Fruit fly (Drosophila melanogaster): ENCODE results near the gene GlcAT-I.

Gene GlcAT-I

dm6 chrX:4131049-4131629 lies at the start of gene GlcAT-I:
Gene GlcAT-I, plus strand, starts transcription at chrX:4131211.
- no peak for TF ChIP-seq cic (GFP tag; optimal IDR thresholded peaks at IDR 0.05)
- no peak for TF ChIP-seq CG14711 (tag; optimal IDR thresholded peaks at IDR 0.05)
- no peak for TF ChIP-seq CG11617 (GFP tag; optimal IDR thresholded peaks at IDR 0.05)
- no peak for TF ChIP-seq CG5204 (GFP tag; optimal IDR thresholded peaks at IDR 0.05)
- TF ChIP-seq kay (GFP tag; ENCODE audit: borderline replicate concordance), result no peak
- TF ChIP-seq tj (GFP tag; optimal IDR thresholded peaks at IDR 0.05), result no peak
- no peak for TF ChIP-seq CG7045 (GFP tag; optimal IDR thresholded peaks at IDR 0.05)
- no peak for TF ChIP-seq CG7101 (tag; optimal IDR thresholded peaks at IDR 0.05)
- no peak for TF ChIP-seq toe (GFP tag; optimal IDR thresholded peaks at IDR 0.05)
- no peak for TF ChIP-seq CG1620 (GFP tag; optimal IDR thresholded peaks at IDR 0.05)
- TF ChIP-seq cnc (optimal IDR thresholded peaks at IDR 0.05), result no peak

- TF ChIP-seq toe (GFP tag; optimal IDR thresholded peaks at IDR 0.05) (no peak), bab1 (GFP tag; optimal IDR thresholded peaks at IDR 0.05) (no peak), tj (GFP tag; optimal IDR thresholded peaks at IDR 0.05) (no peak), CG33017 (tag; optimal IDR thresholded peaks at IDR 0.05) (no peak), Crg-1 (GFP tag; optimal IDR thresholded peaks at IDR 0.05) (no peak), CG11617 (GFP tag; optimal IDR thresholded peaks at IDR 0.05) (no peak), Hr96 (GFP tag; optimal IDR thresholded peaks at IDR 0.05) (no peak), pad (GFP tag; optimal IDR thresholded peaks at IDR 0.05) (no peak), cnc (optimal IDR thresholded peaks at IDR 0.05) (no peak)
These were observed 41.9 kb upstream of the GlcAT-I start for dm6 chrX:4089012-4089649.

- TF ChIP-seq bab1 (GFP tag; optimal IDR thresholded peaks at IDR 0.05) (peak; percentile 28), pad (GFP tag; optimal IDR thresholded peaks at IDR 0.05) (no peak), Mnt (GFP tag; optimal IDR thresholded peaks at IDR 0.05) (peak; percentile 34), toe (GFP tag; optimal IDR thresholded peaks at IDR 0.05) (no peak)
These were observed 30.1 kb upstream of the GlcAT-I start, which contains the start of the genes Cmtr1 and CG15375 for dm6 chrX:4100824-4101368. Gene Cmtr1, minus strand, starts transcription at chrX:4101031. Gene CG15375, plus strand, starts transcription at chrX:4101318.

dm6 chrX:4104132-4104531 lies 26.9 kb upstream of the GlcAT-I start, which contains the start of the genes Xpac and brn:
Gene Xpac, minus strand, starts transcription at chrX:4104197.
Gene brn, plus strand, starts transcription at chrX:4104342.
- no peak for TF ChIP-seq CG5204 (GFP tag; optimal IDR thresholded peaks at IDR 0.05)
- peak; percentile 44 for TF ChIP-seq bab1 (GFP tag; optimal IDR thresholded peaks at IDR 0.05)
- no peak for TF ChIP-seq Crg-1 (GFP tag; optimal IDR thresholded peaks at IDR 0.05)

- TF ChIP-seq CG33017 (tag; optimal IDR thresholded peaks at IDR 0.05) (no peak), ovo (GFP tag; optimal IDR thresholded peaks at IDR 0.05) (peak; percentile 27), CG7045 (GFP tag; optimal IDR thresholded peaks at IDR 0.05) (no peak), cic (GFP tag; optimal IDR thresholded peaks at IDR 0.05) (peak; percentile 7), CG11617 (GFP tag; optimal IDR thresholded peaks at IDR 0.05) (no peak), CG1620 (GFP tag; optimal IDR thresholded peaks at IDR 0.05) (peak; percentile 56), CG12768 (GFP tag; optimal IDR thresholded peaks at IDR 0.05) (no peak), CG14711 (tag; optimal IDR thresholded peaks at IDR 0.05) (peak; percentile 42), tj (GFP tag; optimal IDR thresholded peaks at IDR 0.05) (no peak), bab1 (GFP tag; optimal IDR thresholded peaks at IDR 0.05) (peak; percentile 90), Crg-1 (GFP tag; optimal IDR thresholded peaks at IDR 0.05) (peak; percentile 67), toe (GFP tag; optimal IDR thresholded peaks at IDR 0.05) (no peak), Hr96 (GFP tag; optimal IDR thresholded peaks at IDR 0.05) (peak; percentile 53), CG5204 (GFP tag; optimal IDR thresholded peaks at IDR 0.05) (no peak), pad (GFP tag; optimal IDR thresholded peaks at IDR 0.05) (no peak), Mnt (GFP tag; optimal IDR thresholded peaks at IDR 0.05) (peak; percentile 67), kay (GFP tag; ENCODE audit: borderline replicate concordance) (no peak), cnc (optimal IDR thresholded peaks at IDR 0.05) (no peak), CG7101 (tag; optimal IDR thresholded peaks at IDR 0.05) (peak; percentile 60)
These were observed 25.2 kb upstream of the GlcAT-I start, which contains the start of gene cib for dm6 chrX:4105830-4106233. Gene cib, plus strand, starts transcription at chrX:4106113.

dm6 chrX:4106240-4106639 lies 24.8 kb upstream of the GlcAT-I start:
- TF ChIP-seq tj (GFP tag; optimal IDR thresholded peaks at IDR 0.05), result peak; percentile 60
- TF ChIP-seq toe (GFP tag; optimal IDR thresholded peaks at IDR 0.05), result no peak

dm6 chrX:4106756-4107155 lies 24.3 kb upstream of the GlcAT-I start:
- TF ChIP-seq CG5204 (GFP tag; optimal IDR thresholded peaks at IDR 0.05) (no peak), kay (GFP tag; ENCODE audit: borderline replicate concordance) (no peak), CG1620 (GFP tag; optimal IDR thresholded peaks at IDR 0.05) (no peak), cnc (optimal IDR thresholded peaks at IDR 0.05) (no peak), toe (GFP tag; optimal IDR thresholded peaks at IDR 0.05) (no peak), cic (GFP tag; optimal IDR thresholded peaks at IDR 0.05) (no peak), pad (GFP tag; optimal IDR thresholded peaks at IDR 0.05) (no peak), CG7101 (tag; optimal IDR thresholded peaks at IDR 0.05) (peak; percentile 55), CG12768 (GFP tag; optimal IDR thresholded peaks at IDR 0.05) (peak; percentile 36), ovo (GFP tag; optimal IDR thresholded peaks at IDR 0.05) (no peak), Mnt (GFP tag; optimal IDR thresholded peaks at IDR 0.05) (no peak), Crg-1 (GFP tag; optimal IDR thresholded peaks at IDR 0.05) (no peak), tj (GFP tag; optimal IDR thresholded peaks at IDR 0.05) (no peak), CG7045 (GFP tag; optimal IDR thresholded peaks at IDR 0.05) (peak; percentile 44), CG11617 (GFP tag; optimal IDR thresholded peaks at IDR 0.05) (no peak), CG14711 (tag; optimal IDR thresholded peaks at IDR 0.05) (peak; percentile 32), bab1 (GFP tag; optimal IDR thresholded peaks at IDR 0.05) (no peak), Clk (GFP tag; optimal IDR thresholded peaks at IDR 0.05) (no peak), CG33017 (tag; optimal IDR thresholded peaks at IDR 0.05) (peak; percentile 47), Hr96 (GFP tag; optimal IDR thresholded peaks at IDR 0.05) (no peak)
